Fruit fly (Drosophila melanogaster): Measurements from ENCODE around the gene CG8032.

Gene CG8032

dm6 chr3R:8711890-8712449 is 48.1 kb downstream of the CG8032 start (continued):
- TF ChIP-seq unpg (GFP tag; optimal IDR thresholded peaks at IDR 0.05) (peak; percentile 37), CG1024 (GFP tag; IDR thresholded peaks at IDR 0.05) (no peak), vvl (GFP tag; IDR thresholded peaks at IDR 0.05) (no peak), CG14860 (GFP tag; IDR thresholded peaks at IDR 0.05; ENCODE audit: partially characterized antibody) (no peak), emc (GFP tag; optimal IDR thresholded peaks at IDR 0.05) (no peak), luna (GFP tag; optimal IDR thresholded peaks at IDR 0.05) (no peak), CrebB (tag; optimal IDR thresholded peaks at IDR 0.05) (no peak), corto (GFP tag; optimal IDR thresholded peaks at IDR 0.05) (no peak), CG15073 (GFP tag; optimal IDR thresholded peaks at IDR 0.05) (no peak), CG5953 (GFP tag; IDR thresholded peaks at IDR 0.05) (no peak), esg (GFP tag; conservative IDR thresholded peaks at IDR 0.05) (no peak; the same call in 1 of the 2 replicates), zfh1 (GFP tag; IDR thresholded peaks at IDR 0.05) (0 out of 3 replicates have a peak, but pooled peaks have one; percentile 3), slp2 (GFP tag; optimal IDR thresholded peaks at IDR 0.05) (no peak), CG15601 (tag; optimal IDR thresholded peaks at IDR 0.05) (peak; percentile 4), nerfin-1 (tag; optimal IDR thresholded peaks at IDR 0.05) (no peak), ATbp (GFP tag; optimal IDR thresholded peaks at IDR 0.05) (peak; percentile 34), CG10462 (GFP tag; optimal IDR thresholded peaks at IDR 0.05) (no peak), fd96Cb (tag; optimal IDR thresholded peaks at IDR 0.05) (no peak), Myb (GFP tag; optimal IDR thresholded peaks at IDR 0.05) (no peak), Bgb (GFP tag; IDR thresholded peaks at IDR 0.05; ENCODE audit: partially characterized antibody) (no peak), Ptx1 (GFP tag; IDR thresholded peaks at IDR 0.05) (peak; percentile 32; the same call in 1 of the 2 replicates), ken (GFP tag; IDR thresholded peaks at IDR 0.05) (no peak), Aef1 (GFP tag; IDR thresholded peaks at IDR 0.05) (no peak), toy (GFP tag; IDR thresholded peaks at IDR 0.05) (no peak), CG4328 (GFP tag; optimal IDR thresholded peaks at IDR 0.05) (no peak), zf30C (GFP tag; optimal IDR thresholded peaks at IDR 0.05) (no peak), CG17186 (GFP tag; optimal IDR thresholded peaks at IDR 0.05) (no peak), Scr (GFP tag; IDR thresholded peaks at IDR 0.05; ENCODE audit: partially characterized antibody) (no peak), MBD-R2 (GFP tag; IDR thresholded peaks at IDR 0.05) (no peak), Pdp1 (GFP tag; optimal IDR thresholded peaks at IDR 0.05) (no peak), Opbp (GFP tag; IDR thresholded peaks at IDR 0.05; ENCODE audit: partially characterized antibody) (no peak), CG1529 (GFP tag; optimal IDR thresholded peaks at IDR 0.05) (no peak), usp (GFP tag; optimal IDR thresholded peaks at IDR 0.05) (no peak), bab2 (GFP tag; optimal IDR thresholded peaks at IDR 0.05) (no peak), CG10543 (GFP tag; optimal IDR thresholded peaks at IDR 0.05) (no peak), CG4707 (GFP tag; optimal IDR thresholded peaks at IDR 0.05) (peak; percentile 86), Xrp1 (GFP tag; IDR thresholded peaks at IDR 0.05) (no peak), tin (GFP tag; optimal IDR thresholded peaks at IDR 0.05) (no peak)

- TF ChIP-seq Asciz (GFP tag; optimal IDR thresholded peaks at IDR 0.05) (peak; percentile 12), row (GFP tag; IDR thresholded peaks at IDR 0.05) (peak; percentile 50; the same call in 2 of the 3 replicates), Nf-YB (GFP tag; optimal IDR thresholded peaks at IDR 0.05) (peak; percentile 6), sqz (GFP tag; optimal IDR thresholded peaks at IDR 0.05) (no peak), CoRest (tag; optimal IDR thresholded peaks at IDR 0.05) (peak; percentile 32), CG31365 (tag; optimal IDR thresholded peaks at IDR 0.05) (no peak), bsh (GFP tag; optimal IDR thresholded peaks at IDR 0.05) (no peak), HHEX (GFP tag; optimal IDR thresholded peaks at IDR 0.05) (peak; percentile 6), Dbx (GFP tag; IDR thresholded peaks at IDR 0.05) (no peak), gce (GFP tag; IDR thresholded peaks at IDR 0.05) (no peak), gcm (GFP tag; optimal IDR thresholded peaks at IDR 0.05) (peak; percentile 5), CG13296 (GFP tag; optimal IDR thresholded peaks at IDR 0.05) (peak; percentile 44), CG13775 (GFP tag; optimal IDR thresholded peaks at IDR 0.05) (peak; percentile 23), NC2α (GFP tag; optimal IDR thresholded peaks at IDR 0.05) (no peak), CG17385 (GFP tag; optimal IDR thresholded peaks at IDR 0.05) (peak; percentile 21)
Observed at dm6 chr3R:8712722-8713131, 48.8 kb downstream of the CG8032 start, which contains the start of gene CG8112. CG8112 (plus strand) TSS chr3R:8712933.
